Fruit fly (Drosophila melanogaster): ENCODE data around the gene Patsas.

Gene Patsas

DNA sequence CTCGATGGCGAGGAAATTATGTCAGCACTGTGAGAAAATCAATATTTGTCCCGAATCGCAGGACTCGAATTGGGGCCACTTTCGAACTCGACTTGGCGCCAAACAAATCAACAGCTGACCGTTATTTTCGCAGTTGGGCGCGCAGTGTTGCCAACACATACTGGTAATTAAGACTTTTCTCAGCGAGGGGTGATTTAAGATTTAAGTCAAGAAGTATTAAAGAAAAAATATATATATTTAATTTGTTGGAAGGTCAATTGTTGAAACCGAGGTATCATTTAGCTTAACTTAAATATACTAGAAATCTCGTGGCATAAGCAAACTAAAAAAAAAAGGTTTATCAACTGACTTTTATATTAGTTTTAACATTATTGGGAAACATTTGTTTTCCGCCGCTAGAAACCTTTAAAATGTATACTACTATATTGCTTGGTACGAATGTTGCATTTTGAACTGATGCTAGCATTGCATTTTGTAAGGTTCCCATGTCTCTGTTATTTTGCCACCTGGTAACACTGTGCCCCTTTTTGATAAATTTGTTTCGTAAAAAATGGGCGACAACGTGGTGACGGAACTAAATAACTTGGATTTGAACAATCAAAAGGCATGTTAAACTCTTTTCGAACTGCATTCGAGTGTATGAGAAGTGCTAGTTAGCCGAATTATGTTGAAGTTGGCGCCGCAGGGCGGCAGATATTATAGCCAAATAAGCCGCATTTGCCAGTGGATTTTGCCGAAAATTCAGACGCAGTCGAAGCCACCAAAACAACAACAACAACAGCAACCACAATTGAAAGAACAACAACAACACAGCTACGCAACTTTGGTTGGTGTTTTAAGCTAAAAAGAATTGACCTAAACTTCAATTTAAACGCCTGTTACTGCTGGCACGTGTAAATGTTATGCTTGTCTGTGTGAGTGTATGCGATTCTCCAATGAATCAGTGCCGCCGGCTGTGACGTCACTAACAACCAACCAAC, at the start of gene Patsas, which contains the start of gene ThrRS:
Patsas (minus strand) TSS at position 55 of the 980 bp plus-strand sequence.
ThrRS (plus strand) TSS at position 521 of the 980 bp plus-strand sequence.
- TF ChIP-seq sv (GFP tag; optimal IDR thresholded peaks at IDR 0.05) (peak; percentile 85), CG9705 (GFP tag; optimal IDR thresholded peaks at IDR 0.05) (peak; percentile 43), Myc (optimal IDR thresholded peaks at IDR 0.05) (peak; percentile 6), br (GFP tag; optimal IDR thresholded peaks at IDR 0.05) (peak; percentile 56), jim (GFP tag; optimal IDR thresholded peaks at IDR 0.05) (no peak), GATAd (GFP tag; optimal IDR thresholded peaks at IDR 0.05) (no peak), psq (GFP tag; optimal IDR thresholded peaks at IDR 0.05) (peak; percentile 55), OdsH (GFP tag; optimal IDR thresholded peaks at IDR 0.05) (peak; percentile 61), Rel (GFP tag; optimal IDR thresholded peaks at IDR 0.05) (no peak), Rel (tag; optimal IDR thresholded peaks at IDR 0.05) (peak; percentile 36), HLH106 (tag; optimal IDR thresholded peaks at IDR 0.05) (peak; percentile 82), ey (GFP tag; optimal IDR thresholded peaks at IDR 0.05) (peak; percentile 66), Hr78 (GFP tag; optimal IDR thresholded peaks at IDR 0.05) (peak; percentile 30), Jra (GFP tag; optimal IDR thresholded peaks at IDR 0.05) (no peak), N (GFP tag; optimal IDR thresholded peaks at IDR 0.05) (peak; percentile 77), Sp1 (GFP tag; optimal IDR thresholded peaks at IDR 0.05) (peak; percentile 78), foxo (GFP tag; optimal IDR thresholded peaks at IDR 0.05) (peak in 1 of 2 experiments; percentile 83), rgr (GFP tag; optimal IDR thresholded peaks at IDR 0.05) (peak; percentile 77), brk (GFP tag; optimal IDR thresholded peaks at IDR 0.05) (no peak)

DNA sequence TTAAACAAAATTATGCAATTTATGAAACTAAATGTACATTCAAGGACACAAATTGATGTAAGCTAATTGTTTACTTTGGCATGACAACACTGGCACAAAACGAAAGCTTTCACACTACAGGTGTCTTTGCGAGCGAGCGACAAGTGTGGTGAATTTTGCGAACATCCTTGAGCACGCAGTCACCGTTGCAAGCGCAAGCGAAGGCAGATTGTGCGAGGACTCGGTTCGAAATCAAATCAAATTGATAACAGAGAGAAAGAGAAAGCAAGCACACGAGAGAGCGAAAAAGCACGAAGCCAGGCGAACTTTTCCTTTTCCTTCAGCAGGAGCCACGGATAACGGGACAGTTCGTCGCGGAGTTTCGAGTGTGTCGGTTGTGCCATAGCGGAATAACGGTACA, 39.4 kb upstream of the Patsas start, which contains the start of gene CG31760:
CG31760 (plus strand) TSS at position 342 of the 400 bp plus-strand sequence.
- no peak for TF ChIP-seq h (GFP tag; optimal IDR thresholded peaks at IDR 0.05)
- TF ChIP-seq rgr (GFP tag; optimal IDR thresholded peaks at IDR 0.05), result no peak
- no peak for TF ChIP-seq ey (GFP tag; optimal IDR thresholded peaks at IDR 0.05)
- no peak for TF ChIP-seq Myc (optimal IDR thresholded peaks at IDR 0.05)
- TF ChIP-seq br (GFP tag; optimal IDR thresholded peaks at IDR 0.05), result no peak
- no peak for TF ChIP-seq Mio (GFP tag; optimal IDR thresholded peaks at IDR 0.05)
- no peak for TF ChIP-seq psq (GFP tag; optimal IDR thresholded peaks at IDR 0.05)
- no peak for TF ChIP-seq Hr78 (GFP tag; optimal IDR thresholded peaks at IDR 0.05)
- TF ChIP-seq N (GFP tag; optimal IDR thresholded peaks at IDR 0.05), result no peak
- no peak for TF ChIP-seq dmrt93B (GFP tag; optimal IDR thresholded peaks at IDR 0.05)
- no peak for TF ChIP-seq fru (GFP tag; optimal IDR thresholded peaks at IDR 0.05)
- TF ChIP-seq HLH106 (tag; optimal IDR thresholded peaks at IDR 0.05), result no peak
- TF ChIP-seq woc (GFP tag; optimal IDR thresholded peaks at IDR 0.05), result no peak
- TF ChIP-seq Abd-B (GFP tag; optimal IDR thresholded peaks at IDR 0.05), result no peak

DNA sequence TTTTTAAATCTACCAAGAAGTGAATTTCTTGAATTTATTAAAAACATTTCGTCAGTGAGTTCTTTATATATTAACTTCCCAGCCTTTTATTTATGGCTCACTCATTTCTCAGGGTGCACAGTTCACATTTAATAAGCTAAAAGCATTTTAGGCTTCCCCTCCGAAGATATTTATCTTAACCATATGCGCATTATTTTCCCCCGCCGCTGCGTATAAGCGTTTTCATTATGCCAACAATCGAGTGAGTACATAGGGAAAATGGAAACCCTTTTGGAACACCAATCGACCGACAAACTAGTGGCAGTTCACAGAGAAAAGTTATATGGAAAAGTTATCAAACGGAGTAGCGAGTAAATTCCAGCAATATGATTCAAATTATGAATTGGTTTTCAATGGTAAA, 34.6 kb upstream of the Patsas start, which contains the start of gene Gr33a:
Gr33a (plus strand) TSS at position 301 of the 400 bp plus-strand sequence.
- TF ChIP-seq Mio (GFP tag; optimal IDR thresholded peaks at IDR 0.05) (no peak), CrebA (GFP tag; optimal IDR thresholded peaks at IDR 0.05; ENCODE audit: borderline replicate concordance) (no peak), Hr78 (GFP tag; optimal IDR thresholded peaks at IDR 0.05) (no peak), sage (GFP tag; optimal IDR thresholded peaks at IDR 0.05) (no peak), CG32264 (GFP tag; optimal IDR thresholded peaks at IDR 0.05) (no peak), Hr83 (GFP tag; optimal IDR thresholded peaks at IDR 0.05; ENCODE audit: poor library complexity, severe bottlenecking) (no peak), tai (GFP tag; optimal IDR thresholded peaks at IDR 0.05) (no peak), Jra (GFP tag; optimal IDR thresholded peaks at IDR 0.05) (no peak), Vsx2 (GFP tag; optimal IDR thresholded peaks at IDR 0.05; ENCODE audit: partially characterized antibody) (no peak), foxo (GFP tag; optimal IDR thresholded peaks at IDR 0.05) (no peak), Abd-B (GFP tag; optimal IDR thresholded peaks at IDR 0.05) (no peak), jim (GFP tag; optimal IDR thresholded peaks at IDR 0.05) (no peak), Sp1 (GFP tag; optimal IDR thresholded peaks at IDR 0.05) (no peak), ey (GFP tag; optimal IDR thresholded peaks at IDR 0.05) (no peak), fru (GFP tag; optimal IDR thresholded peaks at IDR 0.05) (no peak), Dif (GFP tag; optimal IDR thresholded peaks at IDR 0.05; ENCODE audit: partially characterized antibody) (no peak)

DNA sequence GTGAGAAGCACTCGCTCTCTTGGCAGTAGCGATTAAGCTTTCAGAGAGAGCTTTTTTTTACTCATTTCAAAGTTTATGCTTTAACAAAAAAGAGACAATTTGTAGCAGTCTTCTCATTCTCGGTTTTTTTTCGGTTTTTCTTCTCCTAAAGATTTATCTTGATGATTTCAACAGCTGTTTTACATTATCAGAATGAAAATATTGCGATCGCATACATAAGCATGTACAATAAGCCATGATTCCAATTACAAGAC, 31.0 kb upstream of the Patsas start:
- no peak for TF ChIP-seq CG9705 (GFP tag; optimal IDR thresholded peaks at IDR 0.05)
- no peak for TF ChIP-seq CrebA (GFP tag; optimal IDR thresholded peaks at IDR 0.05; ENCODE audit: borderline replicate concordance)
- TF ChIP-seq N (GFP tag; optimal IDR thresholded peaks at IDR 0.05), result no peak
- no peak for TF ChIP-seq GATAd (GFP tag; optimal IDR thresholded peaks at IDR 0.05)
- no peak for TF ChIP-seq Rel (GFP tag; optimal IDR thresholded peaks at IDR 0.05)
- no peak for TF ChIP-seq Rel (tag; optimal IDR thresholded peaks at IDR 0.05)
- TF ChIP-seq Abd-B (GFP tag; optimal IDR thresholded peaks at IDR 0.05), result no peak
- TF ChIP-seq woc (GFP tag; optimal IDR thresholded peaks at IDR 0.05), result no peak
- no peak for TF ChIP-seq sv (GFP tag; optimal IDR thresholded peaks at IDR 0.05)
- no peak for TF ChIP-seq Myc (optimal IDR thresholded peaks at IDR 0.05)
- TF ChIP-seq Vsx2 (GFP tag; optimal IDR thresholded peaks at IDR 0.05; ENCODE audit: partially characterized antibody), result no peak
- TF ChIP-seq jim (GFP tag; optimal IDR thresholded peaks at IDR 0.05), result no peak
- no peak for TF ChIP-seq fru (GFP tag; optimal IDR thresholded peaks at IDR 0.05)

Data from whole organism, wandering third instar larva.